Worm (Caenorhabditis elegans) whole organism, L3 larva: ENCODE measurements around the gene chk-1.

Source experiments
- aly-2 ChIP-seq: fragments of 150-350 bp; optimal IDR thresholded peaks from 2 replicates; lab custom pipeline; 2014; ENCODE audit warnings: missing biosample characterization, missing genetic modification characterization
- elt-1 ChIP-seq: fragments of 150-350 bp; optimal IDR thresholded peaks from 2 replicates; lab custom pipeline; 2014; ENCODE audit warnings: missing biosample characterization, missing genetic modification characterization
- elt-2 ChIP-seq: sonication (generic microtip); optimal IDR thresholded peaks from 2 replicates; lab custom pipeline; 2016; ENCODE audit warnings: missing genetic modification reagents, mild to moderate bottlenecking, missing genetic modification characterization, missing compliant biosample characterization
- elt-3 ChIP-seq, 3 experiments: fragments of 150-350 bp in 1 of 3; sonication (generic microtip) in 2 of 3; optimal IDR thresholded peaks; 2 replicates in 2 of 3; 4 replicates in 1 of 3; lab custom pipeline; 2014 to 2017; ENCODE audit warnings: missing biosample characterization in 3 of 3, missing genetic modification characterization in 3 of 3
- nhr-11 ChIP-seq: fragments of 150-350 bp; optimal IDR thresholded peaks from 2 replicates; lab custom pipeline; 2014; ENCODE audit warnings: missing biosample characterization, missing genetic modification characterization
- nhr-12 ChIP-seq: fragments of 150-350 bp; optimal IDR thresholded peaks from 2 replicates; lab custom pipeline; 2014; ENCODE audit warnings: missing biosample characterization, missing genetic modification characterization
- nhr-237 ChIP-seq: fragments of 150-350 bp; optimal IDR thresholded peaks from 2 replicates; lab custom pipeline; 2014; ENCODE audit warnings: missing biosample characterization, missing genetic modification characterization
- nhr-28 ChIP-seq: fragments of 150-350 bp; optimal IDR thresholded peaks from 2 replicates; lab custom pipeline; 2014; ENCODE audit warnings: missing biosample characterization, missing genetic modification characterization
- skn-1 ChIP-seq: fragments of 150-350 bp; optimal IDR thresholded peaks from 2 replicates; lab custom pipeline; 2014; ENCODE audit warnings: missing biosample characterization, missing genetic modification characterization
- tbx-2 ChIP-seq: sonication (generic microtip); optimal IDR thresholded peaks from 2 replicates; lab custom pipeline; 2016; ENCODE audit warnings: mild to moderate bottlenecking, missing genetic modification characterization, missing compliant biosample characterization
- unc-39 ChIP-seq: sonication (generic microtip); optimal IDR thresholded peaks from 4 replicates; lab custom pipeline; 2017; ENCODE audit warnings: missing biosample characterization, missing genetic modification characterization
- unc-62 ChIP-seq: fragments of 150-350 bp; sonication (generic microtip); optimal IDR thresholded peaks from 4 replicates; lab custom pipeline; 2014; ENCODE audit warnings: missing biosample characterization, missing genetic modification reagents, missing genetic modification characterization
- zag-1 ChIP-seq: fragments of 150-350 bp; optimal IDR thresholded peaks from 2 replicates; lab custom pipeline; 2014; ENCODE audit warnings: missing biosample characterization, missing genetic modification characterization

DNA sequence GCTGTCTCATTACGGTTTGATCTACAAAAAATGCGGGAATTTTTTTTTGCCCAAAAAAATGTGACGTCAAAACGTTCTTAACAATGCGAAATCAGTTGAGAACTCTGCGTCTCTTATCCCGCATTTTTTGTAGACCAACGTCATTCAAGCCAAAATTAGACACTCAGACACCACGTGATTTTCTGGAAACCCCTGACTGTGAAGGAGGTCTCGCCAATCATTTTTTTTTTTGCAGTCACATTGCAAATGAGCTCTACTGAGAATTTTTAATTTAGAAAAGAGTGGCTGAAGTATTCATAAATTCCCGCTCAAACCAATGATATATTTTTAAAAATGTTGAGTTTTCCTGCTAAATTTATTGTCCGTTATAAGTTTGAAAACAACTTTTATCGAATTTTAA, 40.8 kb downstream of the chk-1 start:
- TF ChIP-seq nhr-237 (tag; lab: Kevin White, UChicago): no peak
- no peak for TF ChIP-seq tbx-2
- no peak for TF ChIP-seq zag-1 (tag; lab: Kevin White, UChicago)
- TF ChIP-seq skn-1 (tag; lab: Kevin White, UChicago): no peak
- TF ChIP-seq nhr-12 (tag; lab: Kevin White, UChicago): no peak
- no peak for TF ChIP-seq unc-62 (GFP tag; lab: Kevin White, UChicago)
- no peak for TF ChIP-seq nhr-28 (tag; lab: Kevin White, UChicago)
- no peak for TF ChIP-seq aly-2
- no peak for TF ChIP-seq elt-1 (tag; lab: Kevin White, UChicago)
- no peak for TF ChIP-seq elt-2 (tag; lab: Kevin White, UChicago)
- TF ChIP-seq elt-3 (tag; optimal IDR thresholded peaks at IDR 0.05; lab: Kevin White, UChicago): no peak
- TF ChIP-seq unc-39: no peak
- TF ChIP-seq nhr-11 (tag; lab: Kevin White, UChicago): no peak
